Fruit fly (Drosophila melanogaster) whole organism, embryonic: Measurements from ENCODE around the gene CG14401.
A peak's percentile ranks its signal among the peaks of the same experiment; 100 is the strongest.

ENCODE experiments used
- Aef1 ChIP-seq: fragments of 200-800 bp; sonication (Bioruptor generic); IDR thresholded peaks from 3 replicates; pipeline ENCODE4 v1.3.6; 2022; ENCODE audit warnings: missing biosample characterization, missing genetic modification characterization
- Asciz ChIP-seq: fragments of 200-800 bp; sonication (Bioruptor generic); optimal IDR thresholded peaks from 2 replicates; lab custom pipeline; 2017; ENCODE audit warnings: missing biosample characterization, mild to moderate bottlenecking, missing genetic modification characterization, missing genetic modification reagents
- B-H1 ChIP-seq: fragments of 200-800 bp; sonication (Bioruptor generic); IDR thresholded peaks from 3 replicates; pipeline ENCODE4 v1.3.6; 2022; ENCODE audit warnings: missing biosample characterization, missing genetic modification characterization
- CG10147 ChIP-seq: fragments of 200-800 bp; sonication (Bioruptor generic); optimal IDR thresholded peaks from 2 replicates; lab custom pipeline; 2019; ENCODE audit warnings: missing biosample characterization, mild to moderate bottlenecking, missing genetic modification characterization, moderate library complexity
- CG11695 ChIP-seq: fragments of 200-800 bp; sonication (Bioruptor generic); IDR thresholded peaks from 3 replicates; pipeline ENCODE4 v1.3.6; 2022; ENCODE audit warnings: missing biosample characterization, missing genetic modification characterization
- CG12744 ChIP-seq: fragments of 200-800 bp; sonication (Bioruptor generic); optimal IDR thresholded peaks from 2 replicates; lab custom pipeline; 2016; ENCODE audit warnings: missing biosample characterization, missing genetic modification characterization
- CG15696 ChIP-seq: fragments of 200-800 bp; sonication (Bioruptor generic); optimal IDR thresholded peaks from 2 replicates; lab custom pipeline; 2019; ENCODE audit warnings: missing biosample characterization, mild to moderate bottlenecking, missing genetic modification characterization, moderate library complexity
- CG2120 ChIP-seq: fragments of 200-800 bp; sonication (Bioruptor generic); optimal IDR thresholded peaks from 3 replicates; lab custom pipeline; 2016; ENCODE audit warnings: missing biosample characterization, missing genetic modification characterization
- CG2678 ChIP-seq: fragments of 200-800 bp; sonication (Bioruptor generic); optimal IDR thresholded peaks from 3 replicates; lab custom pipeline; 2019; ENCODE audit warnings: missing biosample characterization, mild to moderate bottlenecking, missing genetic modification characterization, moderate library complexity
- CG30431 ChIP-seq: fragments of 200-800 bp; sonication (Bioruptor generic); optimal IDR thresholded peaks from 2 replicates; lab custom pipeline; 2017; ENCODE audit warnings: missing biosample characterization, missing genetic modification characterization
- CG4730 ChIP-seq: fragments of 200-800 bp; sonication (Bioruptor generic); IDR thresholded peaks from 2 replicates; pipeline ENCODE4 v1.3.6; 2022; ENCODE audit warnings: missing biosample characterization, missing genetic modification characterization
- CG4820 ChIP-seq: fragments of 200-800 bp; sonication (Bioruptor generic); optimal IDR thresholded peaks from 3 replicates; lab custom pipeline; 2016; ENCODE audit warnings: missing biosample characterization, missing genetic modification characterization
- CG6254 ChIP-seq: fragments of 200-800 bp; sonication (Bioruptor generic); optimal IDR thresholded peaks from 3 replicates; lab custom pipeline; 2017; ENCODE audit warnings: mild to moderate bottlenecking, missing biosample characterization, missing genetic modification reagents, missing genetic modification characterization
- CG7271 ChIP-seq: fragments of 200-800 bp; sonication (Bioruptor generic); optimal IDR thresholded peaks from 2 replicates; lab custom pipeline; 2018; ENCODE audit warnings: missing biosample characterization, mild to moderate bottlenecking, missing genetic modification characterization, moderate library complexity
- CG7786 ChIP-seq: fragments of 200-800 bp; sonication (Bioruptor generic); optimal IDR thresholded peaks from 2 replicates; lab custom pipeline; 2016; ENCODE audit warnings: missing biosample characterization, missing genetic modification characterization
- CG7963 ChIP-seq: fragments of 200-800 bp; sonication (Bioruptor generic); IDR thresholded peaks from 3 replicates; pipeline ENCODE4 v1.3.6; 2022; ENCODE audit warnings: missing biosample characterization, missing genetic modification characterization; ENCODE audit not compliant: partially characterized antibody
- CG9817 ChIP-seq: fragments of 200-800 bp; sonication (Bioruptor generic); optimal IDR thresholded peaks from 2 replicates; lab custom pipeline; 2018; ENCODE audit warnings: missing biosample characterization, mild to moderate bottlenecking, missing genetic modification characterization, moderate library complexity
- Dek ChIP-seq: fragments of 200-800 bp; sonication (Bioruptor generic); optimal IDR thresholded peaks from 3 replicates; lab custom pipeline; 2019; ENCODE audit warnings: missing biosample characterization, mild to moderate bottlenecking, missing genetic modification characterization, moderate library complexity
- Doc2 ChIP-seq: fragments of 200-800 bp; sonication (Bioruptor generic); IDR thresholded peaks from 2 replicates; pipeline ENCODE4 v1.3.6; 2022; ENCODE audit warnings: missing biosample characterization, missing genetic modification characterization
- Fer1 ChIP-seq: fragments of 200-800 bp; sonication (Bioruptor generic); optimal IDR thresholded peaks from 2 replicates; lab custom pipeline; 2017; ENCODE audit warnings: missing biosample characterization, mild to moderate bottlenecking, missing genetic modification characterization
- Gsc ChIP-seq: fragments of 200-800 bp; sonication (Bioruptor generic); IDR thresholded peaks from 2 replicates; pipeline ENCODE4 v1.3.6; 2022; ENCODE audit warnings: missing biosample characterization, missing genetic modification characterization
- HLHmδ ChIP-seq: fragments of 200-800 bp; sonication (Bioruptor generic); optimal IDR thresholded peaks from 2 replicates; lab custom pipeline; 2018; ENCODE audit warnings: missing biosample characterization, mild to moderate bottlenecking, missing genetic modification characterization, moderate library complexity
- Hand ChIP-seq: fragments of 200-800 bp; sonication (Bioruptor generic); optimal IDR thresholded peaks from 2 replicates; lab custom pipeline; 2017; ENCODE audit warnings: mild to moderate bottlenecking, missing biosample characterization, missing genetic modification reagents, missing genetic modification characterization
- HmgZ ChIP-seq: fragments of 200-800 bp; sonication (Bioruptor generic); optimal IDR thresholded peaks from 2 replicates; lab custom pipeline; 2018; ENCODE audit warnings: missing biosample characterization, mild to moderate bottlenecking, missing genetic modification characterization
- Max ChIP-seq: fragments of 200-800 bp; sonication (Bioruptor generic); optimal IDR thresholded peaks from 2 replicates; lab custom pipeline; 2016; ENCODE audit warnings: missing biosample characterization, mild to moderate bottlenecking, missing genetic modification characterization
- Scr ChIP-seq: fragments of 200-800 bp; sonication (Bioruptor generic); IDR thresholded peaks from 2 replicates; pipeline ENCODE4 v1.3.6; 2022; ENCODE audit warnings: missing biosample characterization, missing genetic modification characterization; ENCODE audit not compliant: partially characterized antibody
- Sin3A ChIP-seq: fragments of >200 bp; optimal IDR thresholded peaks from 2 replicates; lab custom pipeline; 2018
- Xbp1 ChIP-seq: fragments of 200-800 bp; sonication (Bioruptor generic); optimal IDR thresholded peaks from 3 replicates; lab custom pipeline; 2016; ENCODE audit warnings: missing biosample characterization, mild to moderate bottlenecking, missing genetic modification characterization
- al ChIP-seq: fragments of 200-800 bp; sonication (Bioruptor generic); IDR thresholded peaks from 2 replicates; pipeline ENCODE4 v1.3.6; 2022; ENCODE audit warnings: missing biosample characterization, missing genetic modification characterization
- az2 ChIP-seq: fragments of 200-800 bp; sonication (Bioruptor generic); optimal IDR thresholded peaks from 3 replicates; lab custom pipeline; 2016; ENCODE audit warnings: missing biosample characterization, missing genetic modification characterization
- chif ChIP-seq, 2 experiments: fragments of 200-800 bp; sonication (Bioruptor generic); optimal IDR thresholded peaks; 3 replicates each; lab custom pipeline; 2016; ENCODE audit warnings: missing biosample characterization in 2 of 2, missing genetic modification characterization in 2 of 2
- crc ChIP-seq: fragments of 200-800 bp; sonication (Bioruptor generic); optimal IDR thresholded peaks from 2 replicates; lab custom pipeline; 2016; ENCODE audit warnings: missing biosample characterization, missing genetic modification characterization
- cwo ChIP-seq: fragments of 200-800 bp; sonication (Bioruptor generic); optimal IDR thresholded peaks from 3 replicates; lab custom pipeline; 2017; ENCODE audit warnings: missing biosample characterization, missing genetic modification characterization, mild to moderate bottlenecking, moderate library complexity, missing genetic modification reagents
- fu2 ChIP-seq: fragments of 200-800 bp; sonication (Bioruptor generic); optimal IDR thresholded peaks from 2 replicates; lab custom pipeline; 2016; ENCODE audit warnings: missing biosample characterization, missing genetic modification characterization
- grau ChIP-seq: fragments of 200-800 bp; optimal IDR thresholded peaks from 3 replicates; lab custom pipeline; 2019; ENCODE audit warnings: missing biosample characterization, mild to moderate bottlenecking, missing genetic modification characterization, moderate library complexity
- ham ChIP-seq: fragments of 200-800 bp; sonication (Bioruptor generic); IDR thresholded peaks from 2 replicates; pipeline ENCODE4 v1.3.6; 2022; ENCODE audit warnings: missing biosample characterization, missing genetic modification characterization
- her ChIP-seq: fragments of 200-800 bp; sonication (Bioruptor generic); optimal IDR thresholded peaks from 2 replicates; lab custom pipeline; 2016; ENCODE audit warnings: missing biosample characterization, missing genetic modification characterization
- jumu ChIP-seq: fragments of 200-800 bp; sonication (Bioruptor generic); optimal IDR thresholded peaks from 3 replicates; lab custom pipeline; 2016; ENCODE audit warnings: missing biosample characterization, missing genetic modification characterization
- kni ChIP-seq: fragments of 200-800 bp; sonication (Bioruptor generic); optimal IDR thresholded peaks from 3 replicates; lab custom pipeline; 2017; ENCODE audit warnings: mild to moderate bottlenecking, missing biosample characterization, missing genetic modification reagents, missing genetic modification characterization
- lmd ChIP-seq: fragments of 200-800 bp; sonication (Bioruptor generic); IDR thresholded peaks from 2 replicates; pipeline ENCODE4 v1.3.6; 2022; ENCODE audit warnings: missing biosample characterization, missing genetic modification characterization
- luna ChIP-seq: fragments of 200-800 bp; sonication (Bioruptor generic); optimal IDR thresholded peaks from 2 replicates; lab custom pipeline; 2016; ENCODE audit warnings: missing biosample characterization, missing genetic modification characterization
- pita ChIP-seq: fragments of 200-800 bp; sonication (Bioruptor generic); optimal IDR thresholded peaks from 2 replicates; lab custom pipeline; 2017; ENCODE audit warnings: missing biosample characterization, mild to moderate bottlenecking, missing genetic modification characterization
- shn ChIP-seq: fragments of 200-800 bp; sonication (Bioruptor generic); optimal IDR thresholded peaks from 3 replicates; lab custom pipeline; 2016; ENCODE audit warnings: missing biosample characterization, missing genetic modification characterization
- sim ChIP-seq: fragments of 200-800 bp; sonication (Bioruptor generic); IDR thresholded peaks from 2 replicates; pipeline ENCODE4 v1.3.6; 2022; ENCODE audit warnings: missing biosample characterization, missing genetic modification characterization
- sima ChIP-seq: fragments of 200-800 bp; sonication (Bioruptor generic); optimal IDR thresholded peaks from 2 replicates; lab custom pipeline; 2016; ENCODE audit warnings: missing biosample characterization, missing genetic modification characterization
- slbo ChIP-seq: fragments of 200-800 bp; sonication (Bioruptor generic); IDR thresholded peaks from 2 replicates; pipeline ENCODE4 v1.3.6; 2022; ENCODE audit warnings: missing biosample characterization, missing genetic modification characterization
- stc ChIP-seq: fragments of 200-800 bp; sonication (Bioruptor generic); IDR thresholded peaks from 2 replicates; pipeline ENCODE4 v1.3.6; 2022; ENCODE audit warnings: missing biosample characterization, missing genetic modification characterization
- tap ChIP-seq: fragments of 200-800 bp; optimal IDR thresholded peaks from 3 replicates; lab custom pipeline; 2019; ENCODE audit warnings: missing biosample characterization, mild to moderate bottlenecking, missing genetic modification characterization, moderate library complexity
- toy ChIP-seq: fragments of 200-800 bp; sonication (Bioruptor generic); IDR thresholded peaks from 2 replicates; pipeline ENCODE4 v1.3.6; 2022; ENCODE audit warnings: missing biosample characterization, missing genetic modification characterization
- twi ChIP-seq: fragments of 200-800 bp; optimal IDR thresholded peaks from 2 replicates; lab custom pipeline; 2019; ENCODE audit warnings: missing biosample characterization, mild to moderate bottlenecking, missing genetic modification characterization, moderate library complexity

The CG14401 gene

DNA sequence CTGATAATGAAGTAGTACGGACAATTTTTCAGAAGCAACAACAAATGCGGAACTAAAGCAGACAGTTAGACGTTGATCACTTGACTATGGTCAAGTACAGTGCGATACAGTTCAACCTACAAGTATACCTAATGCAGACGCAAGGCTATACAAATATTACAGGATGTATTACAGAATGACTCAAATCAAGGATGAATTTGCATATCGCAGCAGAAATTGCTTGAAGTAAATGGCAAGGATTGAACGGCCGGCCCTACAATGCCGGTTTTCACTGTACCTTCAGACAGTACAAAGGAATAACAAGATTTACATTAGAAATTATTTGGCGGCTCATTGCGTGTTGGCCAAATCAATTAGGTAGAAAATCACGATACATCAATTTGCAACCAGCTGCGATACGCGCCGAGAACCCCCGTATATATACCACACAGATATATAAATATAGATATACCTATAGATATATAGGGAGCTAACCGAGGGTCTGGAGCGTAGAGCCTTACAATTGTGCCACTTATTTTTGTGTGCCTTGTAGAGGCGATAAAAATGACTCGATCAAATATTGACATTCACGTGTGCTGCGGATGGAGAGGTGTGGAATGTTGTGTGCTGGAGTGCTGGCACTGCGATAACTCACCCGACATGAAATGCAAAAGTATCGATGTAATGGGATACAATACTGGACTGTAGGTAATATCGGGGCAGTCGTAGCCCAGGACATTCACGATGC is 11.9 kb downstream of the CG14401 start (continued):
- TF ChIP-seq CG6254 (GFP tag; lab: Kevin White, UChicago) (no peak), ham (0 out of 2 replicates have a peak, but pooled peaks have one; percentile 19), Doc2 (GFP tag; lab: Robert Waterston, UW) (no peak), Xbp1 (GFP tag; lab: Kevin White, UChicago) (peak; percentile 50), toy (GFP tag; lab: Robert Waterston, UW) (peak; percentile 61; the same call in 1 of the 2 replicates), slbo (peak; percentile 91), grau (tag; lab: Kevin White, UChicago) (peak; percentile 90), chif (GFP tag; optimal IDR thresholded peaks at IDR 0.05; lab: Kevin White, UChicago) (no peak), HmgZ (tag; lab: Kevin White, UChicago) (no peak), Scr (no peak), Sin3A (lab: Kevin White, UChicago) (no peak), luna (GFP tag; lab: Kevin White, UChicago) (peak; percentile 32), sima (GFP tag; lab: Kevin White, UChicago) (no peak), shn (GFP tag; lab: Kevin White, UChicago) (no peak), twi (tag; lab: Kevin White, UChicago) (no peak), B-H1 (peak; percentile 49; the same call in 1 of the 3 replicates), CG30431 (no peak), Asciz (GFP tag; lab: Kevin White, UChicago) (peak; percentile 29), stc (GFP tag; lab: Robert Waterston, UW) (no peak; the same call in 1 of the 2 replicates), al (GFP tag; lab: Robert Waterston, UW) (peak; percentile 52), CG15696 (tag; lab: Kevin White, UChicago) (peak; percentile 27), CG2120 (GFP tag; lab: Kevin White, UChicago) (peak; percentile 87), tap (tag; lab: Kevin White, UChicago) (no peak), her (peak; percentile 39), Gsc (GFP tag; lab: Robert Waterston, UW) (no peak), Fer1 (peak; percentile 51), Max (GFP tag; lab: Kevin White, UChicago) (peak; percentile 20), Dek (tag; lab: Kevin White, UChicago) (peak; percentile 31), CG11695 (peak; percentile 44; the same call in 1 of the 3 replicates), pita (no peak), cwo (GFP tag; lab: Kevin White, UChicago) (peak; percentile 76), Aef1 (GFP tag; lab: Robert Waterston, UW) (peak; percentile 54; the same call in 2 of the 3 replicates), CG4820 (GFP tag; lab: Kevin White, UChicago) (peak; percentile 26), CG4730 (GFP tag; lab: Robert Waterston, UW) (0 out of 2 replicates have a peak, but pooled peaks have one; percentile 12), sim (GFP tag; lab: Robert Waterston, UW) (no peak), lmd (peak; percentile 71; the same call in 1 of the 2 replicates), CG9817 (tag; lab: Kevin White, UChicago) (peak; percentile 51), Hand (GFP tag; lab: Kevin White, UChicago) (peak; percentile 14), az2 (peak; percentile 35), CG7271 (tag; lab: Kevin White, UChicago) (no peak), jumu (GFP tag; lab: Kevin White, UChicago) (peak; percentile 55), kni (peak; percentile 35), CG2678 (tag; lab: Kevin White, UChicago) (peak; percentile 69), CG7963 (GFP tag; lab: Robert Waterston, UW) (no peak), CG7786 (GFP tag; lab: Kevin White, UChicago) (peak; percentile 55), CG10147 (GFP tag; lab: Kevin White, UChicago) (peak; percentile 22), fu2 (GFP tag; lab: Kevin White, UChicago) (peak; percentile 54), CG12744 (no peak), HLHmδ (GFP tag; lab: Kevin White, UChicago) (peak; percentile 54), crc (GFP tag; lab: Kevin White, UChicago) (no peak)
